Worm (Caenorhabditis elegans): ENCODE results near the gene degl-1.
"Not testable (repeated sequence)": the region's sequence is repeated elsewhere in the genome, so short reads cannot be mapped to it uniquely, and the experiment has no call there.

The degl-1 gene

DNA sequence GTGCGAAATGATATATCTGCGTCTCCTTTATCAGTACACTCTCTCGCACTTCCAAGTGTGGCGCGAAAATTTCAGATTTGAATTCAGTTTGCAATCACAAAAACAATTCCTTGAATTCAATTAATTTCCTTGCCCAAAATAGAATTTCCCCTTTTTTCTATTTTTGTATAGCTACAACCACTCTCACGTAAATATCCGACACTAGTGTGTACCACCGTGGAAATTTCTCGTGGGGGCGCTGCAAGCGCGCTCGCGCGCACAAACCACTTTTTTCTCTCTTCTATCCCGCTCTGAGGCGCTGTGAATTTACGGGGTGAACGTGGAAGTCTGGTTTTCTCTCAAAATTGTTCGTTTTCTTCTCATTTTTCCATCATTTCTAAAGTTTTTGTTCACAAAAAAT is 10.3 kb upstream of the degl-1 start, which contains the start of gene Y57G11C.8:
Y57G11C.8 (plus strand) TSS at position 301 of the 400 bp plus-strand sequence.
- TF ChIP-seq tbx-11 (GFP tag; IDR thresholded peaks at IDR 0.05) (no peak), aly-1 (tag; optimal IDR thresholded peaks at IDR 0.05) (no peak), ceh-13 (GFP tag; optimal IDR thresholded peaks at IDR 0.05) (no peak), ets-7 (tag; optimal IDR thresholded peaks at IDR 0.05) (no peak), B0310.2 (tag; optimal IDR thresholded peaks at IDR 0.05) (no peak), ceh-36 (tag; optimal IDR thresholded peaks at IDR 0.05) (no peak), pes-1 (GFP tag; IDR thresholded peaks at IDR 0.05) (no peak), hmg-4 (GFP tag; optimal IDR thresholded peaks at IDR 0.05) (no peak), tra-4 (tag; optimal IDR thresholded peaks at IDR 0.05) (no peak), sea-1 (GFP tag; conservative IDR thresholded peaks at IDR 0.05) (no peak), F13C5.2 (tag; optimal IDR thresholded peaks at IDR 0.05) (no peak)

DNA sequence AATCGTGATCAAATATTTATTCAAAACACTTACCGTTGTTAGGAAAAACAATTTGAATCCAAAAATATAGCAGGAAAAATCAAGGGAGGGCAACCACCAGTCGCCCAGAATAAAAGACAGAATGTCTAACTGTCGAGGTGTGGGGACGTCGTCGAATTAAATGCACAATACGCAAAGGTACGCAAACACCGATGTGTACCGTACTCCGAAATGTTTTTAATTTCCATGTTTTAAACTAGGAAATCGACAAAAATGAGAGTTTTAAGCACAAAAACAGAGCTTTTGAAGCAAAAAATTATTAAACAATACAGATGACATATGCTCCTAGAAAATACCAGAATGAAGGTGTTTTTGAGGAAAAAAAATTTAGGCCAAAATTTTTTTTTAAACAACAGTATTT is 3.2 kb upstream of the degl-1 start, which contains the start of gene Y57G11C.51:
Y57G11C.51 (minus strand) TSS at position 101 of the 400 bp plus-strand sequence.
- TF ChIP-seq B0310.2 (tag; optimal IDR thresholded peaks at IDR 0.05); hmbx-1 (tag; optimal IDR thresholded peaks at IDR 0.05); ceh-13 (GFP tag; optimal IDR thresholded peaks at IDR 0.05): not testable (repeated sequence)

DNA sequence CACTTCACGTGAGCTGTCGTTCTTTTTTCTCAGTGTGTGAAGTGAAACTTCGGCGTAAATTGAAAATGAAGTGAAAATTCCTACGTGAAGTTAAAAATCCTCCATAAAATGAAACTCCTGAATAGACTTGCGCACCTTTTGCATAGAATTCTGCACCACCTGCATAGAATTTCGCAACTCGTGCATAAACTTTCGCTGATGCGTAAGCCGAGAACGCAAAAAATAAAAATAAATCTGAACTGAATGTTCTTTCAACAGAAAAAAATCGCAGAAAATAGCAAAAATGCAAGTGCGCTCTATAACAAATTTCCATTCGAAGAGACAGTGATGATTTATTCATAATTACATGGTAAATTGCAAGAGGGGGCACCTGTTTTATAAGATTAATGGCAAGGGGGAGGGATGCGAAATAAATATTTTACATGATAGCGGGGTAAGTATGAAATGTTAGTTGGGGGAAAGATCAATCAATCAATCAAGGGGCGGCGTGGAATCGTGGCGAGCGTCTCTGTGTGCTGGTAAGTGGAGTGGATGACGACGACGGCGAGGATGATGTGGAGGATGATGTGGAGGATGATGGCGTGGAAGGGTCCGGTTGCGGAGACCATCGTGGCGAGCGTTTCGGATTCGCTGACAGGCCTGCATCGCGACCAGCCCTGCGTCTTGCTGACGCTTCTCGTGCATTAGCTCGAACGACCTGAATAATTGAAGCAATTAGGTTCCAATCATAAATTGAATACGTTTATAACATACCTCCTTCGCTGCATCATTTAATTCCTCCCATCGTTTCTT is 2.3 kb upstream of the degl-1 start, which contains the start of gene Y57G11C.36:
Y57G11C.36 (minus strand) TSS at position 502 of the 792 bp plus-strand sequence.
- TF ChIP-seq tra-4 (tag; optimal IDR thresholded peaks at IDR 0.05), result no peak
- TF ChIP-seq sea-1 (GFP tag; conservative IDR thresholded peaks at IDR 0.05), result no peak
- no peak for TF ChIP-seq ceh-36 (tag; optimal IDR thresholded peaks at IDR 0.05)
- no peak for TF ChIP-seq tbx-11 (GFP tag; IDR thresholded peaks at IDR 0.05)
- no peak for TF ChIP-seq aly-1 (tag; optimal IDR thresholded peaks at IDR 0.05)
- no peak for TF ChIP-seq ets-7 (tag; optimal IDR thresholded peaks at IDR 0.05)
- TF ChIP-seq hmbx-1 (tag; optimal IDR thresholded peaks at IDR 0.05), result no peak
- TF ChIP-seq ceh-13 (GFP tag; optimal IDR thresholded peaks at IDR 0.05), result no peak
- TF ChIP-seq B0310.2 (tag; optimal IDR thresholded peaks at IDR 0.05), result no peak

DNA sequence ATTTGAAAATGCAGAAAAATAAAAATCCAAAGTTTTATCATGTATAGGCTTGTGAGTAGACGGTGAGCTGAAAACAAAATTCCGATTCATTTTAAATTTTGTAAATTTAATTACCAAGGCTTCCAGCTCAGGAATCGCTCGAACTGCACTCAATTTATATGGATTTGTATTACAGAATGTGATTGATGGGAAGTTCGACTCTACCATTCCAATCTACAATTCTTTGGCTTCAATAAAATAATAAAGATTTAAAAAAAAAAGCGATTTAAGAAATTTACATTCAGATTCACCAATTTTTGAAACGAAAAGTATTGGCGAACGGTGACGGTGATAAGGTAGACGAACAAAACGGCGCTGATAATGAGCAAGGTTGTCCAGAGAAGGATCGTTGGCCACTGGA is 562 bp downstream of the degl-1 start:
- no peak for TF ChIP-seq ama-1 (optimal IDR thresholded peaks at IDR 0.05)
- TF ChIP-seq sea-1 (GFP tag; conservative IDR thresholded peaks at IDR 0.05), result no peak
- TF ChIP-seq B0310.2 (tag; optimal IDR thresholded peaks at IDR 0.05), result no peak
- no peak for TF ChIP-seq tbx-37 (GFP tag; conservative IDR thresholded peaks at IDR 0.05)
- no peak for TF ChIP-seq F13C5.2 (tag; optimal IDR thresholded peaks at IDR 0.05)
- TF ChIP-seq ceh-13 (GFP tag; optimal IDR thresholded peaks at IDR 0.05), result no peak
- TF ChIP-seq aly-1 (tag; optimal IDR thresholded peaks at IDR 0.05), result no peak
- TF ChIP-seq pes-1 (GFP tag; IDR thresholded peaks at IDR 0.05), result no peak
- no peak for TF ChIP-seq ets-7 (tag; optimal IDR thresholded peaks at IDR 0.05)
- TF ChIP-seq hnd-1 (tag; optimal IDR thresholded peaks at IDR 0.05), result no peak
- TF ChIP-seq scrt-1 (GFP tag; IDR thresholded peaks at IDR 0.05), result no peak
- TF ChIP-seq flt-1 (GFP tag; IDR thresholded peaks at IDR 0.05), result no peak
- TF ChIP-seq tra-4 (tag; optimal IDR thresholded peaks at IDR 0.05), result no peak
- no peak for TF ChIP-seq ceh-36 (tag; optimal IDR thresholded peaks at IDR 0.05)

DNA sequence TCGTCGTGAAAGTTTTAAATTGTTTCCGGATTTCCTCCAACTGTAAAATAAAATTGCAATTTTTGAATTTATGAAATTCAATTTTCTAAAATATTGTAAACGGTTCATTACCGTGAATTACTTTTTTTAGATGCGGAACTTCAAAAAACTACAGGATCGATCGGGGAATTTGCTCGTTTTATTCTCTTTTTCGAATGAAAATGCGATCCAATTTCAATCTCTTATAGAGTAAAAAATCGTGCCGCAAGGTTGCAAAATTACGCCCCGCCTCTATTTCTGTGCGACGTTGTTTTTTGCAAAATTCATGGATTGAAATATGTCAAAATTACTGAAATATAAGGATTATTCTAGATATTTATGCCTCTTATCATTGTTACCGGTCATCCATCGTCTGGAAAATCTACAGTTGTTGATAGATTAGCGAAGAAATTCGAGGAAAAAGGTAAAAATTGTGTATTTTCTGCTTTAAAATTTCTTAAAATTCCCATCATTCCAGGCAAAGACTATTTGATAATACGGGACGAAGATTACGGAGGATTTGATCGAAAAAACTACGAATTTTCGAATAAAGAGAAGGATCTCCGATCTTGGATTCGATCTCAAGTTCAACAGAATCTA is 1.9 kb downstream of the degl-1 start, which contains the start of gene Y57G11C.43:
Y57G11C.43 (plus strand) TSS at position 224 of the 618 bp plus-strand sequence.
- no peak for TF ChIP-seq hmg-4 (GFP tag; optimal IDR thresholded peaks at IDR 0.05)
- TF ChIP-seq ets-7 (tag; optimal IDR thresholded peaks at IDR 0.05), result no peak
- TF ChIP-seq sea-1 (GFP tag; conservative IDR thresholded peaks at IDR 0.05), result no peak
- no peak for TF ChIP-seq tbx-37 (GFP tag; conservative IDR thresholded peaks at IDR 0.05)
- TF ChIP-seq pes-1 (GFP tag; IDR thresholded peaks at IDR 0.05), result no peak
- TF ChIP-seq hnd-1 (tag; optimal IDR thresholded peaks at IDR 0.05), result no peak
- no peak for TF ChIP-seq hmbx-1 (tag; optimal IDR thresholded peaks at IDR 0.05)
- no peak for TF ChIP-seq flt-1 (GFP tag; IDR thresholded peaks at IDR 0.05)
- TF ChIP-seq tra-4 (tag; optimal IDR thresholded peaks at IDR 0.05), result no peak
- TF ChIP-seq ceh-36 (tag; optimal IDR thresholded peaks at IDR 0.05), result no peak
- TF ChIP-seq aly-1 (tag; optimal IDR thresholded peaks at IDR 0.05), result no peak
- TF ChIP-seq tbx-11 (GFP tag; IDR thresholded peaks at IDR 0.05), result no peak
- no peak for TF ChIP-seq F13C5.2 (tag; optimal IDR thresholded peaks at IDR 0.05)
- no peak for TF ChIP-seq B0310.2 (tag; optimal IDR thresholded peaks at IDR 0.05)
- TF ChIP-seq ama-1 (optimal IDR thresholded peaks at IDR 0.05), result no peak
- TF ChIP-seq scrt-1 (GFP tag; IDR thresholded peaks at IDR 0.05), result no peak
- TF ChIP-seq ceh-13 (GFP tag; optimal IDR thresholded peaks at IDR 0.05), result no peak

DNA sequence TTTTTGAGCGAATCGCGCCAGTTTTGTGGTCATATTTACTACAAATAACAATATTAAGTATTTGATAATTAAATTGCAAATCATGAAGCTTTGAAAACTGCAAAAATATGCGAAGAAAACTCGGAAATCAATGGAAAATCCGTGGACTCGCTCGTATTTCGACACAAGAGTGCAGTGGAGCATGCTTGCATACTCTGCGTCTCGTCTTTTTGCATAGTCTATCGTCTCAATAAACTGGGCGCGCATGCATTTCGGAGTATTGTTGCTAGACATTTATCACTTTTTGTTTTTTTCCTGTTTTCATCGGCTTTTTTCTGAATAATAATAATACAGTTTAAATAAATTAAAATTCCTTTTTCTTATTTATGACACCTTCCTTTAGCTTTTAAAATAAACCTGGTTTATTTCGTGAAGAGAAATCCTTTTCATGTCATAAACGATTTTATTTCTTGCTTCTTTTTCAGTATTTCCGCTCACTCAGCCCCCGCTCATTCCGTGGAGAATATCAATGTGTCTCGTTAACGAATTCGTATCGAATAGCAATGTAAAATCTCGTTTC is 3.5 kb downstream of the degl-1 start, which contains the start of the genes mrps-7 and Y57G11C.3:
mrps-7 (minus strand) TSS at position 38 of the 559 bp plus-strand sequence.
Y57G11C.3 (plus strand) TSS at position 509 of the 559 bp plus-strand sequence.
- TF ChIP-seq tbx-11 (GFP tag; IDR thresholded peaks at IDR 0.05) (no peak), F13C5.2 (tag; optimal IDR thresholded peaks at IDR 0.05) (peak; percentile 83), hnd-1 (tag; optimal IDR thresholded peaks at IDR 0.05) (no peak), tra-4 (tag; optimal IDR thresholded peaks at IDR 0.05) (no peak), tbx-37 (GFP tag; conservative IDR thresholded peaks at IDR 0.05) (no peak), pes-1 (GFP tag; IDR thresholded peaks at IDR 0.05) (no peak), aly-1 (tag; optimal IDR thresholded peaks at IDR 0.05) (no peak), ama-1 (optimal IDR thresholded peaks at IDR 0.05) (no peak), hmg-4 (GFP tag; optimal IDR thresholded peaks at IDR 0.05) (peak; percentile 0), flt-1 (GFP tag; IDR thresholded peaks at IDR 0.05) (no peak), ceh-13 (GFP tag; optimal IDR thresholded peaks at IDR 0.05) (no peak), B0310.2 (tag; optimal IDR thresholded peaks at IDR 0.05) (no peak), sea-1 (GFP tag; conservative IDR thresholded peaks at IDR 0.05) (no peak), scrt-1 (GFP tag; IDR thresholded peaks at IDR 0.05) (no peak), ceh-36 (tag; optimal IDR thresholded peaks at IDR 0.05) (no peak), ets-7 (tag; optimal IDR thresholded peaks at IDR 0.05) (no peak), hmbx-1 (tag; optimal IDR thresholded peaks at IDR 0.05) (no peak)
